Worm (Caenorhabditis elegans): ENCODE data around the gene sfxn-1.2.

Gene sfxn-1.2

ce11 chrII:11162390-11162789, 23.4 kb upstream of the sfxn-1.2 start, which contains the start of gene ptr-13:
Gene ptr-13 (minus strand): TSS chrII:11162481.
- TF ChIP-seq unc-130 (GFP tag; optimal IDR thresholded peaks at IDR 0.05) (no peak), F23B12.7 (tag; optimal IDR thresholded peaks at IDR 0.05; ENCODE audit: insufficient read depth) (no peak), ceh-79 (tag; optimal IDR thresholded peaks at IDR 0.05) (no peak), nfya-2 (GFP tag; IDR thresholded peaks at IDR 0.05) (no peak), bed-2 (GFP tag; IDR thresholded peaks at IDR 0.05) (no peak), akir-1 (GFP tag; optimal IDR thresholded peaks at IDR 0.05) (no peak), fkh-3 (tag; optimal IDR thresholded peaks at IDR 0.05) (no peak), snpc-4 (GFP tag; optimal IDR thresholded peaks at IDR 0.05) (no peak), snpc-4 (tag; optimal IDR thresholded peaks at IDR 0.05) (no peak), Y95B8A.8 (GFP tag; IDR thresholded peaks at IDR 0.05) (no peak), lin-35 (GFP tag; optimal IDR thresholded peaks at IDR 0.05) (no peak), Y56A3A.18 (GFP tag; IDR thresholded peaks at IDR 0.05) (no peak), rcor-1 (GFP tag; IDR thresholded peaks at IDR 0.05) (no peak), Y67H2A.10 (GFP tag; conservative IDR thresholded peaks at IDR 0.05) (no peak), F49E8.2 (tag; optimal IDR thresholded peaks at IDR 0.05; ENCODE audit: insufficient read depth) (no peak), ceh-40 (GFP tag; IDR thresholded peaks at IDR 0.05) (no peak), T26A5.8 (tag; optimal IDR thresholded peaks at IDR 0.05) (no peak), bed-1 (GFP tag; IDR thresholded peaks at IDR 0.05) (no peak), F39B2.1 (GFP tag; IDR thresholded peaks at IDR 0.05) (no peak)

- TF ChIP-seq F33H1.4 (GFP tag; IDR thresholded peaks at IDR 0.05), result no peak
- no peak for TF ChIP-seq egl-18 (GFP tag; IDR thresholded peaks at IDR 0.05)
- no peak for TF ChIP-seq F57A8.1 (GFP tag; optimal IDR thresholded peaks at IDR 0.05)
- TF ChIP-seq ztf-6 (GFP tag; IDR thresholded peaks at IDR 0.05), result no peak
- TF ChIP-seq Y79H2A.3 (GFP tag; conservative IDR thresholded peaks at IDR 0.05), result no peak
- no peak for TF ChIP-seq repo-1 (tag; optimal IDR thresholded peaks at IDR 0.05)
- TF ChIP-seq sptf-2 (GFP tag; optimal IDR thresholded peaks at IDR 0.05), result no peak
- TF ChIP-seq C06A6.2 (GFP tag; conservative IDR thresholded peaks at IDR 0.05), result no peak
- TF ChIP-seq aptf-3 (GFP tag; IDR thresholded peaks at IDR 0.05), result no peak
- no peak for TF ChIP-seq Y53G8AR.9 (GFP tag; conservative IDR thresholded peaks at IDR 0.05)
- TF ChIP-seq ztf-22 (GFP tag; optimal IDR thresholded peaks at IDR 0.05), result no peak
- TF ChIP-seq ztf-26 (tag; optimal IDR thresholded peaks at IDR 0.05), result no peak
- no peak for TF ChIP-seq mel-28 (tag; optimal IDR thresholded peaks at IDR 0.05; ENCODE audit: borderline replicate concordance)
- TF ChIP-seq ztf-28 (GFP tag; IDR thresholded peaks at IDR 0.05), result no peak
Observed at ce11 chrII:11163291-11163690, 22.5 kb upstream of the sfxn-1.2 start.

- TF ChIP-seq unc-130 (GFP tag; optimal IDR thresholded peaks at IDR 0.05) (no peak), zfh-2 (GFP tag; conservative IDR thresholded peaks at IDR 0.05) (peak; percentile 89), mcd-1 (GFP tag; IDR thresholded peaks at IDR 0.05) (peak; percentile 30; the same call in 1 of the 2 replicates), egrh-3 (GFP tag; IDR thresholded peaks at IDR 0.05) (peak; percentile 40; the same call in 1 of the 2 replicates), madf-3 (GFP tag; IDR thresholded peaks at IDR 0.05) (no peak)
Observed at ce11 chrII:11166414-11166813, 19.4 kb upstream of the sfxn-1.2 start.

Data from whole organism, young adult.